Worm (Caenorhabditis elegans): ENCODE results near the gene nhr-179.

Gene nhr-179

DNA sequence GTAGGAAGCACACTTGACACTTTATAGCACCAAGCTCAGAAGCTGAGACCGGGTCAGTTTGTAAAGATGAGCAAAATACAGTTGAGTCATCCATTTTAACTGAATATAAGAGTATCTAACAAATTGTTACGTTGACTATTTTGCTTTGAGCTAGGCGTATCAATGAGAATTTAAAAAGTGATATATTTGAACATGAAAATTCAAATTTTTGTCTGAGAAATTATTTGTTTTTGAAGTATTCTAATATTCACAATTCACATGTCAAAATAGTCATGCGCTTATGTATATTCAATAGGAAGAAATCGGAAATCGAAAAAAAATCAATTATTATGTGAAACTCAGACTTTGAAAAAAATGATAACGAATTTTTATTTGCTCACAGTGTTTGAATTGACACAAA, 5.7 kb upstream of the nhr-179 start, which contains the start of gene nhr-110:
Gene nhr-110 (minus strand): TSS at position 101 of the 400 bp plus-strand sequence.
- TF ChIP-seq mxl-3 (GFP tag; optimal IDR thresholded peaks at IDR 0.05): no peak
- TF ChIP-seq ceh-44 (GFP tag; IDR thresholded peaks at IDR 0.05): no peak
- no peak for TF ChIP-seq unc-39 (tag; optimal IDR thresholded peaks at IDR 0.05)
- no peak for TF ChIP-seq pha-4 (GFP tag; IDR thresholded peaks at IDR 0.05)
- TF ChIP-seq pha-4 (tag; optimal IDR thresholded peaks at IDR 0.05): no peak
- no peak for TF ChIP-seq attf-4 (tag; optimal IDR thresholded peaks at IDR 0.05)
- peak in 1 of 2 experiments; percentile 46 for TF ChIP-seq unc-62 (GFP tag; optimal IDR thresholded peaks at IDR 0.05 in 1 of 2)
- TF ChIP-seq unc-62 (tag; optimal IDR thresholded peaks at IDR 0.05): no peak
- no peak for TF ChIP-seq lsy-2 (tag; optimal IDR thresholded peaks at IDR 0.05)
- no peak for TF ChIP-seq nhr-76 (tag; optimal IDR thresholded peaks at IDR 0.05)
- peak; percentile 33 for TF ChIP-seq dve-1 (tag; optimal IDR thresholded peaks at IDR 0.05; ENCODE audit: insufficient read depth)
- TF ChIP-seq nhr-28 (tag; optimal IDR thresholded peaks at IDR 0.05): peak; percentile 16
- TF ChIP-seq F44E2.7 (GFP tag; IDR thresholded peaks at IDR 0.05): no peak
- no peak for TF ChIP-seq F49E8.2 (tag; optimal IDR thresholded peaks at IDR 0.05; ENCODE audit: borderline replicate concordance)
- TF ChIP-seq daf-16 (GFP tag; optimal IDR thresholded peaks at IDR 0.05): no peak
- peak; percentile 47 for TF ChIP-seq daf-16 (tag; optimal IDR thresholded peaks at IDR 0.05)
- TF ChIP-seq tra-1 (GFP tag; IDR thresholded peaks at IDR 0.05): no peak
- no peak for TF ChIP-seq skn-1 (tag; optimal IDR thresholded peaks at IDR 0.05)
- no peak for TF ChIP-seq fkh-10 (GFP tag; optimal IDR thresholded peaks at IDR 0.05)

DNA sequence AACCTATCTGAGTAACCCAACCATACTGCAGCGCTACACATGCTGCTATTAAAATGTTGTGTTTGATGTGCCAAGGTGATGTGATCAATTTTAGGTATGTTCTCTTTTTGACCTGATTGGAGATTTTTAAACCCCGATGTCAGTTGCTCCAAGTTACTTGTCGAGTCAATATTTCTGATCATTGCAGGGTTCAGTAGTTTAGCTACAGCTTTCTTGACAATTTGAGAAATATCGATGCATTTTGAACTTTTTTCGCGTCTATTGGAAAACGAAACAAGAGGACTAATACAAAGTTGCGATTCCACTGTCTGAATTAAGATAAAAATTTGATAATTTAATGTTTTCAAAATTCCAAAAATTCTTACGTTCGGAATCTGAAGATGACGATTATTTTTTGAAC, 4.8 kb upstream of the nhr-179 start:
- TF ChIP-seq dmd-8 (GFP tag; IDR thresholded peaks at IDR 0.05): no peak
- no peak for TF ChIP-seq mep-1 (tag; optimal IDR thresholded peaks at IDR 0.05)
- TF ChIP-seq aha-1 (tag): peak; percentile 94

DNA sequence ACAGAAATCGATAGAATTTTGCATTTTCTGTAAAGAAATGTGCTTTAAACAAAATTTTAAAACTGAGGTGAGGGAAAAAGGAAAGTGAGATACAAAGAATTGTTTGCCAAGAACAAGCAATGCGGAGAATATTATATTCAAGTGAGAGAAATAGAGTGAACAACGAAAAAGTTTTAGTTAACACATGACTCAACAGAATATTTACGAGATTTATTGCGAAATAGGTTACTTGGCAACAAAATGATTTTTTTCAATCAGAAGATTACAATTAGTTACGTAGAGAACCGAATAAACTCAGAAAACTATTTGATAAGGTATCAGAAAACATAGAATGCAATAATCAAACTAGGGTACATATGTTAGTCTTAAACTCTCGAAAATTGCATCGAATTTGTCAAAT, 2.8 kb upstream of the nhr-179 start, which contains the start of gene nhr-117:
Gene nhr-117 (minus strand): TSS at position 27 of the 400 bp plus-strand sequence.
- TF ChIP-seq hlh-30 (tag; optimal IDR thresholded peaks at IDR 0.05; ENCODE audit: insufficient read depth): peak; percentile 48
- peak; percentile 25 for TF ChIP-seq nhr-77 (tag; optimal IDR thresholded peaks at IDR 0.05)
- no peak for TF ChIP-seq zag-1 (tag; optimal IDR thresholded peaks at IDR 0.05)
- TF ChIP-seq lsy-2 (tag; optimal IDR thresholded peaks at IDR 0.05): no peak
- no peak for TF ChIP-seq daf-16 (GFP tag; optimal IDR thresholded peaks at IDR 0.05)
- peak; percentile 83 for TF ChIP-seq daf-16 (tag; optimal IDR thresholded peaks at IDR 0.05)
- TF ChIP-seq aly-2 (tag; optimal IDR thresholded peaks at IDR 0.05): no peak
- TF ChIP-seq nhr-6 (tag; optimal IDR thresholded peaks at IDR 0.05): no peak
- no peak for TF ChIP-seq hif-1 (tag; optimal IDR thresholded peaks at IDR 0.05)
- peak; percentile 29 for TF ChIP-seq hlh-11 (tag; optimal IDR thresholded peaks at IDR 0.05)
- TF ChIP-seq Y75B8A.6 (GFP tag; IDR thresholded peaks at IDR 0.05): no peak
- TF ChIP-seq nhr-41 (GFP tag; IDR thresholded peaks at IDR 0.05): no peak
- TF ChIP-seq daf-12 (tag; optimal IDR thresholded peaks at IDR 0.05): no peak

DNA sequence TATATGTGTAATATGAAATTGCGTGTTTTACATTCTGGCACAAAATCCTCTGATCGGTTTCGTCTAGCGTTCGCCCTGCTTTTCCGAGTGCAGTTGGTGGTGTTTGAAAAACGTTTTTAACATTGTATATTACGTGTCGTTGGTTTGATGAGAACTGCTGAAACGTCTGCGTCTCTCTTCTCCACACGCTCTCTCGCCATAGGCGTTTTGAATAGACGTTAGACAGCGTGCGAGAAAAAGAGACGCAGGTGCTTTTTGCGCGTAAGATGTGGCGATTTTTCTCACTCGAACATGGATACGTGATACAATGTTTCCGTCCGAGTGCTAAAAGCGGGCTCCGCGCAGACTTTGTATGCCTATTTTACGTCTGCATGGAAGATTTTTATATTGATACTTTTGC, 1.9 kb upstream of the nhr-179 start:
- TF ChIP-seq dve-1 (tag; optimal IDR thresholded peaks at IDR 0.05; ENCODE audit: insufficient read depth) (peak; percentile 20), dmd-6 (GFP tag; IDR thresholded peaks at IDR 0.05) (peak; percentile 15; the same call in 1 of the 2 replicates), zfp-3 (GFP tag; conservative IDR thresholded peaks at IDR 0.05) (no peak)

DNA sequence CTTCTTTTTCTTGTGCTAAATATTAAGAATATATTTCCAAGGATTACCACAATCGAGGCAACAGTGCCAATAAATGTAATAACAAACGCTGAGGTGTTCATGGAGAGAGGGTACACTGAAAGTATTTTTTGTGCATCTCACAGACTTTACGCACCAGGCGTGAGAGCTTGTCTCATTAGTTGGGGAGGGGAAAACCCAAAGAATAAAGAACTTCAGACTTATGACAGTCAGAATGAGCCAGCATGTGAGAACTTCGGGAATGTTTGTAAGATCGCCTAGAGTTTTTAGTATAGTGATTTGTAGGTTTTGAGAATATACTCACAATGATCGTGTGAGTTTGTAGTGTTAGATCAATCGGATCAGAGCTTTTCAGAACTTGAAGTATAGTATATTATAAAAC, 3.9 kb downstream of the nhr-179 start, which contains the start of gene srbc-41:
Gene srbc-41 (minus strand): TSS at position 101 of the 400 bp plus-strand sequence.
- TF ChIP-seq snpc-4 (tag; optimal IDR thresholded peaks at IDR 0.05): no peak
- TF ChIP-seq zag-1 (tag; optimal IDR thresholded peaks at IDR 0.05): no peak
- no peak for TF ChIP-seq nhr-76 (tag; optimal IDR thresholded peaks at IDR 0.05)

All from whole organism, L4 larva.